Fruit fly (Drosophila melanogaster) whole organism, embryonic: ENCODE data around the gene Myo31DF.

Experiments
- CG11085 ChIP-seq: fragments of 200-800 bp; sonication (Bioruptor generic); IDR thresholded peaks from 2 replicates; pipeline ENCODE4 v1.3.6; 2022; ENCODE audit warnings: missing biosample characterization, missing genetic modification characterization
- CG12391 ChIP-seq: fragments of 200-800 bp; sonication (Bioruptor generic); optimal IDR thresholded peaks from 3 replicates; lab custom pipeline; 2018; ENCODE audit warnings: missing biosample characterization, mild to moderate bottlenecking, missing genetic modification characterization, moderate library complexity
- CG16813 ChIP-seq: fragments of 200-800 bp; sonication (Bioruptor generic); IDR thresholded peaks from 3 replicates; pipeline ENCODE4 v1.3.6; 2022; ENCODE audit warnings: missing biosample characterization, missing genetic modification characterization; ENCODE audit not compliant: partially characterized antibody
- CG17359 ChIP-seq: fragments of 200-800 bp; sonication (Bioruptor generic); optimal IDR thresholded peaks from 3 replicates; lab custom pipeline; 2018; ENCODE audit warnings: missing biosample characterization, mild to moderate bottlenecking, missing genetic modification characterization, moderate library complexity
- CG17361 ChIP-seq: fragments of 200-800 bp; sonication (Bioruptor generic); IDR thresholded peaks from 3 replicates; pipeline ENCODE4 v1.3.6; 2022; ENCODE audit warnings: missing biosample characterization, missing genetic modification characterization
- CG17802 ChIP-seq: fragments of 200-800 bp; sonication (Bioruptor generic); optimal IDR thresholded peaks from 2 replicates; lab custom pipeline; 2018; ENCODE audit warnings: missing biosample characterization, mild to moderate bottlenecking, missing genetic modification characterization, moderate library complexity
- CG2199 ChIP-seq: fragments of 200-800 bp; sonication (Bioruptor generic); IDR thresholded peaks from 3 replicates; pipeline ENCODE4 v1.3.6; 2022; ENCODE audit warnings: missing biosample characterization, missing genetic modification characterization
- CG30431 ChIP-seq: fragments of 200-800 bp; sonication (Bioruptor generic); optimal IDR thresholded peaks from 2 replicates; lab custom pipeline; 2017; ENCODE audit warnings: missing biosample characterization, missing genetic modification characterization
- CG3163 ChIP-seq: fragments of 200-800 bp; sonication (Bioruptor generic); optimal IDR thresholded peaks from 3 replicates; lab custom pipeline; 2016; ENCODE audit warnings: missing biosample characterization, missing genetic modification characterization
- CG4328 ChIP-seq: fragments of 200-800 bp; sonication (Bioruptor generic); optimal IDR thresholded peaks from 3 replicates; lab custom pipeline; 2017; ENCODE audit warnings: missing biosample characterization, missing genetic modification reagents, missing genetic modification characterization
- CG6689 ChIP-seq: fragments of 200-800 bp; sonication (Bioruptor generic); IDR thresholded peaks from 2 replicates; pipeline ENCODE4 v1.3.6; 2022; ENCODE audit warnings: missing biosample characterization, missing genetic modification characterization
- CG7357 ChIP-seq: fragments of 200-800 bp; sonication (Bioruptor generic); IDR thresholded peaks from 3 replicates; pipeline ENCODE4 v1.3.6; 2022; ENCODE audit warnings: missing biosample characterization, missing genetic modification characterization
- CG7963 ChIP-seq: fragments of 200-800 bp; sonication (Bioruptor generic); IDR thresholded peaks from 3 replicates; pipeline ENCODE4 v1.3.6; 2022; ENCODE audit warnings: missing biosample characterization, missing genetic modification characterization; ENCODE audit not compliant: partially characterized antibody
- CG8944 ChIP-seq: fragments of 200-800 bp; sonication (Bioruptor generic); optimal IDR thresholded peaks from 3 replicates; lab custom pipeline; 2016; ENCODE audit warnings: missing biosample characterization, missing genetic modification characterization
- CG9876 ChIP-seq: fragments of 200-800 bp; sonication (Bioruptor generic); optimal IDR thresholded peaks from 2 replicates; lab custom pipeline; 2016; ENCODE audit warnings: missing biosample characterization, missing genetic modification characterization
- CG9932 ChIP-seq: fragments of 200-800 bp; sonication (Bioruptor generic); IDR thresholded peaks from 2 replicates; pipeline ENCODE4 v1.3.6; 2022; ENCODE audit warnings: missing biosample characterization, missing genetic modification characterization
- CkIIα-i1 ChIP-seq: fragments of 200-800 bp; sonication (Bioruptor generic); IDR thresholded peaks from 2 replicates; pipeline ENCODE4 v1.3.6; 2022; ENCODE audit warnings: missing biosample characterization, missing genetic modification characterization
- D19A ChIP-seq: fragments of 200-800 bp; optimal IDR thresholded peaks from 3 replicates; lab custom pipeline; 2019; ENCODE audit warnings: missing biosample characterization, mild to moderate bottlenecking, missing genetic modification characterization, moderate library complexity
- Ets97D ChIP-seq: fragments of 200-800 bp; sonication (Bioruptor generic); optimal IDR thresholded peaks from 3 replicates; lab custom pipeline; 2016; ENCODE audit warnings: missing biosample characterization, missing genetic modification characterization
- H2.0 ChIP-seq: fragments of 200-800 bp; sonication (Bioruptor generic); IDR thresholded peaks from 2 replicates; pipeline ENCODE4 v1.3.6; 2022; ENCODE audit warnings: missing biosample characterization, missing genetic modification characterization
- Hand ChIP-seq: fragments of 200-800 bp; sonication (Bioruptor generic); optimal IDR thresholded peaks from 2 replicates; lab custom pipeline; 2017; ENCODE audit warnings: mild to moderate bottlenecking, missing biosample characterization, missing genetic modification reagents, missing genetic modification characterization
- HmgZ ChIP-seq: fragments of 200-800 bp; sonication (Bioruptor generic); optimal IDR thresholded peaks from 2 replicates; lab custom pipeline; 2018; ENCODE audit warnings: missing biosample characterization, mild to moderate bottlenecking, missing genetic modification characterization
- MTF-1 ChIP-seq: fragments of 200-800 bp; sonication (Bioruptor generic); optimal IDR thresholded peaks from 2 replicates; lab custom pipeline; 2018; ENCODE audit warnings: missing biosample characterization, mild to moderate bottlenecking, missing genetic modification characterization, borderline replicate concordance
- Mrtf ChIP-seq: fragments of 200-800 bp; sonication (Bioruptor generic); IDR thresholded peaks from 3 replicates; pipeline ENCODE4 v1.3.6; 2022; ENCODE audit warnings: missing biosample characterization, missing genetic modification characterization
- Pdp1 ChIP-seq, 2 experiments: fragments of 200-800 bp; sonication (Bioruptor generic); optimal IDR thresholded peaks; 3 replicates each; lab custom pipeline; 2016; ENCODE audit warnings: missing biosample characterization in 2 of 2, missing genetic modification characterization in 2 of 2, mild to moderate bottlenecking in 1 of 2, moderate library complexity in 1 of 2
- Sox100B ChIP-seq: fragments of 200-800 bp; sonication (Bioruptor generic); optimal IDR thresholded peaks from 3 replicates; lab custom pipeline; 2018; ENCODE audit warnings: missing biosample characterization, mild to moderate bottlenecking, missing genetic modification characterization
- Sry-β ChIP-seq: fragments of 200-800 bp; sonication (Bioruptor generic); optimal IDR thresholded peaks from 2 replicates; lab custom pipeline; 2018; ENCODE audit warnings: missing biosample characterization, mild to moderate bottlenecking, missing genetic modification characterization, moderate library complexity
- Tbp ChIP-seq: fragments of >200 bp; optimal IDR thresholded peaks from 2 replicates; lab custom pipeline; 2018; ENCODE audit warnings: missing biosample characterization, missing genetic modification characterization
- Xrp1 ChIP-seq: fragments of 200-800 bp; sonication (Bioruptor generic); IDR thresholded peaks from 2 replicates; pipeline ENCODE4 v1.3.6; 2022; ENCODE audit warnings: missing biosample characterization, missing genetic modification characterization
- br ChIP-seq: fragments of >200 bp; optimal IDR thresholded peaks from 2 replicates; lab custom pipeline; 2017
- cas ChIP-seq: fragments of 200-800 bp; sonication (Bioruptor generic); IDR thresholded peaks from 2 replicates; pipeline ENCODE4 v1.3.6; 2022; ENCODE audit warnings: missing biosample characterization, missing genetic modification characterization
- cato ChIP-seq: fragments of 200-800 bp; sonication (Bioruptor generic); optimal IDR thresholded peaks from 2 replicates; lab custom pipeline; 2016; ENCODE audit warnings: missing biosample characterization, missing genetic modification characterization, borderline replicate concordance
- cg ChIP-seq: fragments of 200-800 bp; sonication (Bioruptor generic); optimal IDR thresholded peaks from 3 replicates; lab custom pipeline; 2019; ENCODE audit warnings: missing biosample characterization, mild to moderate bottlenecking, missing genetic modification characterization, moderate library complexity
- ewg ChIP-seq: fragments of 200-800 bp; sonication (Bioruptor generic); optimal IDR thresholded peaks from 3 replicates; lab custom pipeline; 2017; ENCODE audit warnings: mild to moderate bottlenecking, missing biosample characterization, missing genetic modification reagents, missing genetic modification characterization
- eyg ChIP-seq: fragments of 200-800 bp; sonication (Bioruptor generic); optimal IDR thresholded peaks from 3 replicates; lab custom pipeline; 2016; ENCODE audit warnings: missing biosample characterization, missing genetic modification characterization
- fru ChIP-seq: fragments of >200 bp; optimal IDR thresholded peaks from 2 replicates; lab custom pipeline; 2017
- gfzf ChIP-seq: fragments of 200-800 bp; sonication (Bioruptor generic); optimal IDR thresholded peaks from 2 replicates; lab custom pipeline; 2016; ENCODE audit warnings: missing biosample characterization, mild to moderate bottlenecking, missing genetic modification characterization, moderate library complexity
- inv ChIP-seq: fragments of 200-800 bp; sonication (Bioruptor generic); IDR thresholded peaks from 2 replicates; pipeline ENCODE4 v1.3.6; 2022; ENCODE audit warnings: missing biosample characterization, missing genetic modification characterization; ENCODE audit not compliant: partially characterized antibody
- kni ChIP-seq: fragments of 200-800 bp; sonication (Bioruptor generic); optimal IDR thresholded peaks from 3 replicates; lab custom pipeline; 2017; ENCODE audit warnings: mild to moderate bottlenecking, missing biosample characterization, missing genetic modification reagents, missing genetic modification characterization
- luna ChIP-seq: fragments of 200-800 bp; sonication (Bioruptor generic); optimal IDR thresholded peaks from 2 replicates; lab custom pipeline; 2016; ENCODE audit warnings: missing biosample characterization, missing genetic modification characterization
- nau ChIP-seq: fragments of 200-800 bp; sonication (Bioruptor generic); optimal IDR thresholded peaks from 3 replicates; lab custom pipeline; 2017; ENCODE audit warnings: missing biosample characterization, mild to moderate bottlenecking, missing genetic modification characterization, missing genetic modification reagents
- odd ChIP-seq: fragments of 200-800 bp; sonication (Bioruptor generic); optimal IDR thresholded peaks from 2 replicates; lab custom pipeline; 2017; ENCODE audit warnings: missing biosample characterization, mild to moderate bottlenecking, missing genetic modification characterization
- peb ChIP-seq: fragments of 200-800 bp; sonication (Bioruptor generic); IDR thresholded peaks from 2 replicates; pipeline ENCODE4 v1.3.6; 2022; ENCODE audit warnings: missing biosample characterization, missing genetic modification characterization
- pnt ChIP-seq: fragments of 200-800 bp; sonication (Bioruptor generic); optimal IDR thresholded peaks from 3 replicates; lab custom pipeline; 2016; ENCODE audit warnings: missing biosample characterization, missing genetic modification characterization
- repo ChIP-seq: fragments of 200-800 bp; sonication (Bioruptor generic); optimal IDR thresholded peaks from 2 replicates; lab custom pipeline; 2016; ENCODE audit warnings: missing biosample characterization, missing genetic modification characterization
- seq ChIP-seq: fragments of 200-800 bp; sonication (Bioruptor generic); IDR thresholded peaks from 2 replicates; pipeline ENCODE4 v1.3.6; 2022; ENCODE audit warnings: missing biosample characterization, missing genetic modification characterization
- tll ChIP-seq, 2 experiments: fragments of 200-800 bp in 1 of 2; fragments of >200 bp in 1 of 2; sonication (Bioruptor generic) in 1 of 2; optimal IDR thresholded peaks; 2 replicates each; lab custom pipeline; 2017 to 2019; ENCODE audit warnings: missing biosample characterization in 2 of 2, missing genetic modification characterization in 2 of 2, mild to moderate bottlenecking in 1 of 2, moderate library complexity in 1 of 2
- tna ChIP-seq: fragments of 200-800 bp; sonication (Bioruptor generic); IDR thresholded peaks from 2 replicates; pipeline ENCODE4 v1.3.6; 2022; ENCODE audit warnings: missing biosample characterization, missing genetic modification characterization; ENCODE audit not compliant: partially characterized antibody
- trh ChIP-seq: fragments of 200-800 bp; sonication (Bioruptor generic); optimal IDR thresholded peaks from 2 replicates; lab custom pipeline; 2016; ENCODE audit warnings: missing biosample characterization, missing genetic modification characterization
- tup ChIP-seq: fragments of 200-800 bp; sonication (Bioruptor generic); optimal IDR thresholded peaks from 2 replicates; lab custom pipeline; 2016; ENCODE audit warnings: missing biosample characterization, mild to moderate bottlenecking, missing genetic modification characterization, moderate library complexity

Gene Myo31DF

DNA sequence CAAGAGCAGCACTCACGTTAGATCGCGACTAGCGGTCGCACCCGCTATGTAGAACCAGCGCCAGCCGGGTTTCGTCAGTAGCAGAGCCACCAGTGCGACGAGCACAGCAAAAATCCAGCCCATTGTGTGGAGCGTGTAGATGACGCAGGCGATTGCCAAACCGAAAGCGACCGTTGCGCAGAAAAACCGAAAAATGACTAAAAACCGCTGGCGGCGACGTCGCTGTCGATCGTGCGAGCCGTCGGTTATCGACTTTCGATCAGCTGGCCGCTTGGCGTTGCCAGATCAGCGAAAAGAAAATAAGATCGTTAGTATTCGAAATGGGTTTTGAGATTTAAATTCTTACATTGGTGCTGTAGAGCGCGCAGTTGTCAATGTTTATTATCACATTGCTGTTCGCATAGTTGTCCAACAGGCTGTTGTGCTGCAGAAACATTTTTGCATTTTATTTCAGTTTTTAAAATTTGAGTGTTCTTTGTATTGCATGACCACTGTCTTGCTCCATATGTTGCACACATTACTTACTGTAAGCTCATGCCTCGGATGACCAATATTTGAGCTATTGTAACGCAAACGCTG, 10.0 kb upstream of the Myo31DF start (continued):
- no peak for TF ChIP-seq cg (GFP tag; lab: Kevin White, UChicago)
- peak; percentile 36 for TF ChIP-seq CG17359
- no peak for TF ChIP-seq CG11085 (GFP tag; lab: Robert Waterston, UW)
- TF ChIP-seq eyg (GFP tag; lab: Kevin White, UChicago): no peak
- peak; percentile 28 for TF ChIP-seq CG30431 (GFP tag; lab: Kevin White, UChicago)
- TF ChIP-seq tll (GFP tag; optimal IDR thresholded peaks at IDR 0.05; lab: Kevin White, UChicago): no peak
- TF ChIP-seq repo (GFP tag; lab: Kevin White, UChicago): no peak
- TF ChIP-seq trh (GFP tag; lab: Kevin White, UChicago): no peak
- TF ChIP-seq Sox100B (GFP tag; lab: Kevin White, UChicago): peak; percentile 35
- peak; percentile 67; the same call in 2 of the 3 replicates for TF ChIP-seq CG17361 (GFP tag; lab: Robert Waterston, UW)
- no peak for TF ChIP-seq fru (lab: Kevin White, UChicago)
- TF ChIP-seq CG3163 (GFP tag; lab: Kevin White, UChicago): no peak
- TF ChIP-seq HmgZ (tag; lab: Kevin White, UChicago): peak; percentile 49
- TF ChIP-seq inv: no peak
- TF ChIP-seq Tbp (GFP tag; lab: Kevin White, UChicago): no peak
- TF ChIP-seq CG9876 (GFP tag; lab: Kevin White, UChicago): peak; percentile 27
- no peak for TF ChIP-seq CkIIα-i1
- peak; percentile 27 for TF ChIP-seq MTF-1 (GFP tag; lab: Kevin White, UChicago)
- TF ChIP-seq Xrp1: 0 out of 2 replicates have a peak, but pooled peaks have one; percentile 16
- peak; percentile 27 for TF ChIP-seq gfzf (GFP tag; lab: Kevin White, UChicago)
- no peak for TF ChIP-seq CG7357 (GFP tag; lab: Robert Waterston, UW)
- peak; percentile 13 for TF ChIP-seq CG8944 (GFP tag; lab: Kevin White, UChicago)
- no peak for TF ChIP-seq kni (GFP tag; lab: Kevin White, UChicago)
- peak; percentile 18 for TF ChIP-seq nau (GFP tag; lab: Kevin White, UChicago)
- TF ChIP-seq CG17802 (tag; lab: Kevin White, UChicago): no peak
- no peak for TF ChIP-seq tup (GFP tag; lab: Kevin White, UChicago)
- 0 out of 2 replicates have a peak, but pooled peaks have one; percentile 11 for TF ChIP-seq peb (GFP tag; lab: Robert Waterston, UW)
- no peak for TF ChIP-seq CG16813
- peak; percentile 36; the same call in 1 of the 2 replicates for TF ChIP-seq CG9932 (GFP tag; lab: Robert Waterston, UW)
- no peak for TF ChIP-seq Hand (GFP tag; lab: Kevin White, UChicago)
- TF ChIP-seq Ets97D (GFP tag; lab: Kevin White, UChicago): peak; percentile 4
- no peak for TF ChIP-seq luna (GFP tag; lab: Kevin White, UChicago)
- no peak for TF ChIP-seq odd (GFP tag; lab: Kevin White, UChicago)
- TF ChIP-seq seq (GFP tag; lab: Robert Waterston, UW): 0 out of 2 replicates have a peak, but pooled peaks have one; percentile 7
- TF ChIP-seq CG2199 (GFP tag; lab: Robert Waterston, UW): no peak
- TF ChIP-seq CG7963 (GFP tag; lab: Robert Waterston, UW): no peak
- no peak for TF ChIP-seq cato (GFP tag; lab: Kevin White, UChicago)
- TF ChIP-seq br (lab: Kevin White, UChicago): no peak
- TF ChIP-seq CG4328 (GFP tag; lab: Kevin White, UChicago): no peak
- peak; percentile 36; the same call in 1 of the 2 replicates for TF ChIP-seq CG6689 (GFP tag; lab: Robert Waterston, UW)
- TF ChIP-seq H2.0 (GFP tag; lab: Robert Waterston, UW): no peak
- TF ChIP-seq pnt (GFP tag; lab: Kevin White, UChicago): peak; percentile 30
- no peak for TF ChIP-seq cas
- TF ChIP-seq tna (GFP tag; lab: Robert Waterston, UW): peak; percentile 42; the same call in 1 of the 2 replicates
- TF ChIP-seq Pdp1 (GFP tag; optimal IDR thresholded peaks at IDR 0.05; lab: Kevin White, UChicago): peak in 1 of 2 experiments; percentile 1
- TF ChIP-seq Sry-β (GFP tag; lab: Kevin White, UChicago): no peak
- TF ChIP-seq ewg (GFP tag; lab: Kevin White, UChicago): no peak
- no peak for TF ChIP-seq D19A (tag; lab: Kevin White, UChicago)
- no peak for TF ChIP-seq Mrtf (GFP tag; lab: Robert Waterston, UW)
- TF ChIP-seq CG12391 (tag; lab: Kevin White, UChicago): peak; percentile 27
